Fruit fly (Drosophila melanogaster): ENCODE data around the gene ninaE.
A peak's percentile ranks its signal among the peaks of the same experiment; 100 is the strongest.

ninaE gene

dm6 chr3R:19859370-19860033, 28.5 kb downstream of the ninaE start:
- no peak for TF ChIP-seq insv (optimal IDR thresholded peaks at IDR 0.05)
- TF ChIP-seq Sin3A (optimal IDR thresholded peaks at IDR 0.05) = no peak
- no peak for TF ChIP-seq ttk (optimal IDR thresholded peaks at IDR 0.05)
- no peak for TF ChIP-seq psq (optimal IDR thresholded peaks at IDR 0.05)
- no peak for TF ChIP-seq Myc (optimal IDR thresholded peaks at IDR 0.05)
- no peak for TF ChIP-seq h (optimal IDR thresholded peaks at IDR 0.05)

- TF ChIP-seq ttk (optimal IDR thresholded peaks at IDR 0.05) (no peak), h (optimal IDR thresholded peaks at IDR 0.05) (no peak), Sin3A (optimal IDR thresholded peaks at IDR 0.05) (no peak), Myc (optimal IDR thresholded peaks at IDR 0.05) (no peak), psq (optimal IDR thresholded peaks at IDR 0.05) (no peak), insv (optimal IDR thresholded peaks at IDR 0.05) (no peak)
Measured at dm6 chr3R:19858944-19859343, 29.1 kb downstream of the ninaE start.

dm6 chr3R:19858017-19858659, 29.9 kb downstream of the ninaE start:
- TF ChIP-seq Myc (optimal IDR thresholded peaks at IDR 0.05) = no peak
- TF ChIP-seq h (optimal IDR thresholded peaks at IDR 0.05) = no peak
- no peak for TF ChIP-seq ttk (optimal IDR thresholded peaks at IDR 0.05)
- no peak for TF ChIP-seq insv (optimal IDR thresholded peaks at IDR 0.05)
- no peak for TF ChIP-seq Sin3A (optimal IDR thresholded peaks at IDR 0.05)
- TF ChIP-seq psq (optimal IDR thresholded peaks at IDR 0.05) = no peak

dm6 chr3R:19847591-19848256, 40.3 kb downstream of the ninaE start:
- no peak for TF ChIP-seq h (optimal IDR thresholded peaks at IDR 0.05)
- TF ChIP-seq psq (optimal IDR thresholded peaks at IDR 0.05) = peak; percentile 57

dm6 chr3R:19846870-19847590, 41.0 kb downstream of the ninaE start, which contains the start of gene MICU3:
Gene MICU3, plus strand, starts transcription at chr3R:19847311.
- no peak for TF ChIP-seq h (optimal IDR thresholded peaks at IDR 0.05)
- no peak for TF ChIP-seq insv (optimal IDR thresholded peaks at IDR 0.05)
- no peak for TF ChIP-seq ttk (optimal IDR thresholded peaks at IDR 0.05)
- no peak for TF ChIP-seq psq (optimal IDR thresholded peaks at IDR 0.05)
- no peak for TF ChIP-seq Myc (optimal IDR thresholded peaks at IDR 0.05)

dm6 chr3R:19843888-19844287, 44.1 kb downstream of the ninaE start:
- no peak for TF ChIP-seq psq (optimal IDR thresholded peaks at IDR 0.05)
- TF ChIP-seq insv (optimal IDR thresholded peaks at IDR 0.05) = no peak
- TF ChIP-seq ttk (optimal IDR thresholded peaks at IDR 0.05) = no peak
- no peak for TF ChIP-seq Sin3A (optimal IDR thresholded peaks at IDR 0.05)
- no peak for TF ChIP-seq Myc (optimal IDR thresholded peaks at IDR 0.05)
- TF ChIP-seq h (optimal IDR thresholded peaks at IDR 0.05) = no peak

- TF ChIP-seq psq (optimal IDR thresholded peaks at IDR 0.05) = no peak
Measured at dm6 chr3R:19840545-19840944, 47.5 kb downstream of the ninaE start, which contains the start of gene CG31459. Gene CG31459, plus strand, starts transcription at chr3R:19840845.

dm6 chr3R:19838925-19839601, 48.9 kb downstream of the ninaE start:
- TF ChIP-seq h (optimal IDR thresholded peaks at IDR 0.05) = no peak
- TF ChIP-seq Sin3A (optimal IDR thresholded peaks at IDR 0.05) = no peak
- no peak for TF ChIP-seq insv (optimal IDR thresholded peaks at IDR 0.05)

- no peak for TF ChIP-seq Myc (optimal IDR thresholded peaks at IDR 0.05)
- no peak for TF ChIP-seq insv (optimal IDR thresholded peaks at IDR 0.05)
- TF ChIP-seq psq (optimal IDR thresholded peaks at IDR 0.05) = no peak
- no peak for TF ChIP-seq ttk (optimal IDR thresholded peaks at IDR 0.05)
- no peak for TF ChIP-seq h (optimal IDR thresholded peaks at IDR 0.05)
Measured at dm6 chr3R:19836687-19837086, 51.3 kb downstream of the ninaE start, which contains the start of gene bnl. Gene bnl, minus strand, starts transcription at chr3R:19836817.
